Fruit fly (Drosophila melanogaster): Measurements from ENCODE around the gene mura.

The mura gene

DNA sequence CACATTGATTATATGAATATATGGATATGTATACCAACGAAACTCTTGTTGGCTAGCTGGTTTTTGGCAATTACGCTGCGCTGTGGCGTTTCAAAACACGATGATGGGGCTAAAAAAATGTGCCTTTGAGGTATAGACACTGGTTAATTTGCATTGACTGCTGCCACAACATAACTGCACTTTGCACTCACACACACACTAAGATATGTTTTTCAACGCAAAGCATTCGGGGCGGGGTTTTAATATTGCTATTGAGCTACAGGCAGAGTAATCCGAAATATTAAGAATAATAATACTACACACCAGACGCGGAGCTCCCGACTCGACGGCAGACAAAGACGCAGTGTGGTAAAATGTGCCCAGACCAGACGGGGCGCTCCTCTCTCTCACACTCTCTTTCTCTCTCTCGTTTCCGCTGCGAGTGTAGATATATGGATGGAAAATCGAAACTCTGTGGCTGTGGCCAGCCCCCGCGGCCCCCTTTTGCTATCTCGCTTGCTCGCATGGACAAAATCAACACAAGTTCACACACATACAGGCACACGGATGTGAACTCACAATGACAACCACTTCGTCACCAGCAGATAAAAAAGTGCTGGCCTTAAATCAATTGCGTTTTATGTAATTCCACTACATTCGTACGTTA lies 470 bp downstream of the mura start (continued):
- TF ChIP-seq run (tag; optimal IDR thresholded peaks at IDR 0.05), result peak; percentile 49
- TF ChIP-seq CG34224 (GFP tag; IDR thresholded peaks at IDR 0.05; ENCODE audit: partially characterized antibody), result no peak
- TF ChIP-seq CG9817 (tag; optimal IDR thresholded peaks at IDR 0.05), result no peak
- TF ChIP-seq pnt (GFP tag; optimal IDR thresholded peaks at IDR 0.05), result no peak
- no peak for TF ChIP-seq Stat92E (GFP tag; optimal IDR thresholded peaks at IDR 0.05)
- no peak for TF ChIP-seq nmo (GFP tag; optimal IDR thresholded peaks at IDR 0.05)
- peak; percentile 80 for TF ChIP-seq CG12769 (tag; optimal IDR thresholded peaks at IDR 0.05)
- peak; percentile 74 for TF ChIP-seq CG13624 (GFP tag; optimal IDR thresholded peaks at IDR 0.05)
- no peak for TF ChIP-seq dmrt99B (tag; optimal IDR thresholded peaks at IDR 0.05)
- TF ChIP-seq CG18764 (GFP tag; optimal IDR thresholded peaks at IDR 0.05), result no peak
- no peak for TF ChIP-seq fd102C (GFP tag; optimal IDR thresholded peaks at IDR 0.05)
- TF ChIP-seq esg (GFP tag; conservative IDR thresholded peaks at IDR 0.05), result no peak
- TF ChIP-seq CG12219 (GFP tag; optimal IDR thresholded peaks at IDR 0.05), result peak; percentile 62
- TF ChIP-seq CG4282 (GFP tag; optimal IDR thresholded peaks at IDR 0.05), result peak; percentile 18
- TF ChIP-seq Lhr (GFP tag; optimal IDR thresholded peaks at IDR 0.05), result no peak
- peak; percentile 94 for TF ChIP-seq CG10543 (GFP tag; optimal IDR thresholded peaks at IDR 0.05)
- TF ChIP-seq CG3838 (GFP tag; optimal IDR thresholded peaks at IDR 0.05), result no peak
- no peak for TF ChIP-seq Tbp (GFP tag; optimal IDR thresholded peaks at IDR 0.05)
- no peak for TF ChIP-seq h (optimal IDR thresholded peaks at IDR 0.05)
- TF ChIP-seq emc (GFP tag; optimal IDR thresholded peaks at IDR 0.05), result no peak
- no peak for TF ChIP-seq Nf-YB (GFP tag; optimal IDR thresholded peaks at IDR 0.05)
- no peak for TF ChIP-seq hkb (optimal IDR thresholded peaks at IDR 0.05)
- TF ChIP-seq hkb (GFP tag; IDR thresholded peaks at IDR 0.05), result no peak
- peak; percentile 79 for TF ChIP-seq HmgZ (tag; optimal IDR thresholded peaks at IDR 0.05)
- TF ChIP-seq Drgx (GFP tag; IDR thresholded peaks at IDR 0.05), result no peak
- TF ChIP-seq yki (optimal IDR thresholded peaks at IDR 0.05), result peak; percentile 50
- TF ChIP-seq abd-A (tag; optimal IDR thresholded peaks at IDR 0.05), result no peak
- TF ChIP-seq CG11695 (GFP tag; IDR thresholded peaks at IDR 0.05), result no peak
- TF ChIP-seq CG12104 (GFP tag; optimal IDR thresholded peaks at IDR 0.05), result no peak
- TF ChIP-seq CG10366 (GFP tag; IDR thresholded peaks at IDR 0.05), result no peak
- TF ChIP-seq seq (GFP tag; IDR thresholded peaks at IDR 0.05), result no peak
- no peak for TF ChIP-seq CG15696 (tag; optimal IDR thresholded peaks at IDR 0.05)
- TF ChIP-seq al (GFP tag; IDR thresholded peaks at IDR 0.05), result no peak
- TF ChIP-seq ato (GFP tag; IDR thresholded peaks at IDR 0.05; ENCODE audit: partially characterized antibody), result no peak
- no peak for TF ChIP-seq usp (GFP tag; optimal IDR thresholded peaks at IDR 0.05)
- TF ChIP-seq CG31224 (GFP tag; IDR thresholded peaks at IDR 0.05), result no peak
- TF ChIP-seq grn (GFP tag; optimal IDR thresholded peaks at IDR 0.05), result no peak
- no peak for TF ChIP-seq Dip3 (GFP tag; optimal IDR thresholded peaks at IDR 0.05)
- no peak for TF ChIP-seq MBD-R2 (GFP tag; IDR thresholded peaks at IDR 0.05)
- TF ChIP-seq nerfin-1 (tag; optimal IDR thresholded peaks at IDR 0.05), result peak; percentile 43
- TF ChIP-seq ERR (GFP tag; optimal IDR thresholded peaks at IDR 0.05), result peak; percentile 69
- no peak for TF ChIP-seq ranshi (GFP tag; IDR thresholded peaks at IDR 0.05)
- TF ChIP-seq CG13123 (GFP tag; optimal IDR thresholded peaks at IDR 0.05), result no peak
- peak; percentile 50 for TF ChIP-seq B-H2 (GFP tag; optimal IDR thresholded peaks at IDR 0.05)
- no peak for TF ChIP-seq tap (tag; optimal IDR thresholded peaks at IDR 0.05)
- TF ChIP-seq bcd (GFP tag; optimal IDR thresholded peaks at IDR 0.05), result no peak
- peak; percentile 64 for TF ChIP-seq Meics (GFP tag; optimal IDR thresholded peaks at IDR 0.05)
